Worm (Caenorhabditis elegans): ENCODE measurements around the gene aka-1.

ce11 chrII:7523281-7523680 lies 44.9 kb upstream of the aka-1 start, which contains the start of gene ZK1290.15:
- TF ChIP-seq T22C8.4 (GFP tag; IDR thresholded peaks at IDR 0.05) (no peak), tab-1 (GFP tag; IDR thresholded peaks at IDR 0.05) (no peak), flt-1 (GFP tag; IDR thresholded peaks at IDR 0.05) (no peak), klf-2 (GFP tag; conservative IDR thresholded peaks at IDR 0.05) (no peak), cog-1 (tag; optimal IDR thresholded peaks at IDR 0.05) (no peak), ref-1 (GFP tag; conservative IDR thresholded peaks at IDR 0.05) (no peak), med-1 (GFP tag; optimal IDR thresholded peaks at IDR 0.05; ENCODE audit: insufficient read depth) (no peak)
